Fruit fly (Drosophila melanogaster) whole organism, embryonic: ENCODE measurements around the gene GstD11.

ENCODE experiments used
- Awh ChIP-seq: fragments of 200-800 bp; sonication (Bioruptor generic); IDR thresholded peaks from 2 replicates; pipeline ENCODE4, ENCODE4 v1.3.6; 2022; ENCODE audit warnings: missing biosample characterization, missing genetic modification characterization
- BtbVII ChIP-seq: fragments of 200-800 bp; sonication (Bioruptor generic); optimal IDR thresholded peaks from 3 replicates; lab custom pipeline; 2017; ENCODE audit warnings: missing biosample characterization, mild to moderate bottlenecking, missing genetic modification characterization
- CG10267 ChIP-seq: fragments of 200-800 bp; sonication (Bioruptor generic); optimal IDR thresholded peaks from 2 replicates; lab custom pipeline; 2018; ENCODE audit warnings: missing biosample characterization, mild to moderate bottlenecking, missing genetic modification characterization, moderate library complexity
- CG10274 ChIP-seq: fragments of 200-800 bp; sonication (Bioruptor generic); optimal IDR thresholded peaks from 3 replicates; lab custom pipeline; 2017; ENCODE audit warnings: missing biosample characterization, mild to moderate bottlenecking, missing genetic modification characterization
- CG14965 ChIP-seq: fragments of 200-800 bp; sonication (Bioruptor generic); optimal IDR thresholded peaks from 2 replicates; lab custom pipeline; 2016; ENCODE audit warnings: missing biosample characterization, missing genetic modification characterization, borderline replicate concordance
- CG1602 ChIP-seq: fragments of 200-800 bp; sonication (Bioruptor generic); optimal IDR thresholded peaks from 3 replicates; lab custom pipeline; 2016; ENCODE audit warnings: missing biosample characterization, missing genetic modification characterization
- CG16815 ChIP-seq: fragments of 200-800 bp; sonication (Bioruptor generic); optimal IDR thresholded peaks from 3 replicates; lab custom pipeline; 2017; ENCODE audit warnings: missing biosample characterization, mild to moderate bottlenecking, missing genetic modification characterization
- CG17385 ChIP-seq: fragments of 200-800 bp; sonication (Bioruptor generic); optimal IDR thresholded peaks from 3 replicates; lab custom pipeline; 2018; ENCODE audit warnings: missing biosample characterization, mild to moderate bottlenecking, missing genetic modification characterization
- CG17829 ChIP-seq: fragments of 200-800 bp; optimal IDR thresholded peaks from 2 replicates; lab custom pipeline; 2019; ENCODE audit warnings: missing biosample characterization, mild to moderate bottlenecking, missing genetic modification characterization, moderate library complexity
- CG1792 ChIP-seq: fragments of 200-800 bp; sonication (Bioruptor generic); optimal IDR thresholded peaks from 2 replicates; lab custom pipeline; 2016; ENCODE audit warnings: missing biosample characterization, missing genetic modification characterization
- CG18011 ChIP-seq: fragments of 200-800 bp; sonication (Bioruptor generic); optimal IDR thresholded peaks from 2 replicates; lab custom pipeline; 2017; ENCODE audit warnings: missing biosample characterization, missing genetic modification characterization, mild to moderate bottlenecking, moderate library complexity, missing genotype
- CG2116 ChIP-seq: fragments of 200-800 bp; sonication (Bioruptor generic); optimal IDR thresholded peaks from 3 replicates; lab custom pipeline; 2018; ENCODE audit warnings: missing biosample characterization, mild to moderate bottlenecking, missing genetic modification characterization
- CG2120 ChIP-seq: fragments of 200-800 bp; sonication (Bioruptor generic); optimal IDR thresholded peaks from 3 replicates; lab custom pipeline; 2016; ENCODE audit warnings: missing biosample characterization, missing genetic modification characterization
- CG34376 ChIP-seq: fragments of 200-800 bp; sonication (Bioruptor generic); optimal IDR thresholded peaks from 2 replicates; lab custom pipeline; 2018; ENCODE audit warnings: missing biosample characterization, mild to moderate bottlenecking, missing genetic modification characterization
- CG4424 ChIP-seq: fragments of 200-800 bp; sonication (Bioruptor generic); optimal IDR thresholded peaks from 3 replicates; lab custom pipeline; 2016; ENCODE audit warnings: missing biosample characterization, missing genetic modification characterization
- CG6175 ChIP-seq: fragments of 200-800 bp; sonication (Bioruptor generic); IDR thresholded peaks from 3 replicates; pipeline ENCODE4 v1.3.6; 2022; ENCODE audit warnings: missing biosample characterization, missing genetic modification characterization
- CG7357 ChIP-seq: fragments of 200-800 bp; sonication (Bioruptor generic); IDR thresholded peaks from 3 replicates; pipeline ENCODE4 v1.3.6; 2022; ENCODE audit warnings: missing biosample characterization, missing genetic modification characterization
- CG7839 ChIP-seq: fragments of 200-800 bp; sonication (Bioruptor generic); optimal IDR thresholded peaks from 3 replicates; lab custom pipeline; 2018; ENCODE audit warnings: missing biosample characterization, mild to moderate bottlenecking, missing genetic modification characterization, moderate library complexity
- CG7963 ChIP-seq: fragments of 200-800 bp; sonication (Bioruptor generic); IDR thresholded peaks from 3 replicates; pipeline ENCODE4 v1.3.6; 2022; ENCODE audit warnings: missing biosample characterization, missing genetic modification characterization; ENCODE audit not compliant: partially characterized antibody
- CG9817 ChIP-seq: fragments of 200-800 bp; sonication (Bioruptor generic); optimal IDR thresholded peaks from 2 replicates; lab custom pipeline; 2018; ENCODE audit warnings: missing biosample characterization, mild to moderate bottlenecking, missing genetic modification characterization, moderate library complexity
- Camta ChIP-seq: fragments of 200-800 bp; sonication (Bioruptor generic); optimal IDR thresholded peaks from 2 replicates; lab custom pipeline; 2016; ENCODE audit warnings: missing biosample characterization, missing genetic modification characterization
- Dad ChIP-seq: fragments of 200-800 bp; sonication (Bioruptor generic); optimal IDR thresholded peaks from 3 replicates; lab custom pipeline; 2016; ENCODE audit warnings: missing biosample characterization, missing genetic modification characterization
- HLHmδ ChIP-seq: fragments of 200-800 bp; sonication (Bioruptor generic); optimal IDR thresholded peaks from 2 replicates; lab custom pipeline; 2018; ENCODE audit warnings: missing biosample characterization, mild to moderate bottlenecking, missing genetic modification characterization, moderate library complexity
- Hey ChIP-seq: fragments of 200-800 bp; sonication (Bioruptor generic); optimal IDR thresholded peaks from 3 replicates; lab custom pipeline; 2018; ENCODE audit warnings: missing biosample characterization, mild to moderate bottlenecking, missing genetic modification characterization
- Hr3 ChIP-seq: fragments of 200-800 bp; sonication (Bioruptor generic); optimal IDR thresholded peaks from 3 replicates; lab custom pipeline; 2016; ENCODE audit warnings: missing biosample characterization, missing genetic modification characterization
- Hr78 ChIP-seq, 2 experiments: fragments of 200-800 bp in 1 of 2; fragments of >200 bp in 1 of 2; sonication (Bioruptor generic) in 1 of 2; optimal IDR thresholded peaks; 2 replicates each; lab custom pipeline; 2017 to 2019; ENCODE audit warnings: missing biosample characterization in 2 of 2, missing genetic modification characterization in 2 of 2, mild to moderate bottlenecking in 1 of 2, moderate library complexity in 1 of 2
- Neu2 ChIP-seq: fragments of 200-800 bp; sonication (Bioruptor generic); optimal IDR thresholded peaks from 3 replicates; lab custom pipeline; 2016; ENCODE audit warnings: missing biosample characterization, missing genetic modification characterization, borderline replicate concordance
- Sin3A ChIP-seq: fragments of >200 bp; optimal IDR thresholded peaks from 2 replicates; lab custom pipeline; 2018
- Sry-β ChIP-seq: fragments of 200-800 bp; sonication (Bioruptor generic); optimal IDR thresholded peaks from 2 replicates; lab custom pipeline; 2018; ENCODE audit warnings: missing biosample characterization, mild to moderate bottlenecking, missing genetic modification characterization, moderate library complexity
- al ChIP-seq: fragments of 200-800 bp; sonication (Bioruptor generic); IDR thresholded peaks from 2 replicates; pipeline ENCODE4 v1.3.6; 2022; ENCODE audit warnings: missing biosample characterization, missing genetic modification characterization
- aop ChIP-seq: fragments of 200-800 bp; sonication (Bioruptor generic); IDR thresholded peaks from 2 replicates; pipeline ENCODE4 v1.3.6; 2022; ENCODE audit warnings: missing biosample characterization, missing genetic modification characterization
- ap ChIP-seq: fragments of 200-800 bp; sonication (Bioruptor generic); IDR thresholded peaks from 2 replicates; pipeline ENCODE4 v1.3.6; 2022; ENCODE audit warnings: missing biosample characterization, missing genetic modification characterization
- br ChIP-seq: fragments of >200 bp; optimal IDR thresholded peaks from 2 replicates; lab custom pipeline; 2017
- caup ChIP-seq: fragments of 200-800 bp; sonication (Bioruptor generic); optimal IDR thresholded peaks from 3 replicates; lab custom pipeline; 2017; ENCODE audit warnings: missing biosample characterization, mild to moderate bottlenecking, missing genetic modification characterization, moderate library complexity; ENCODE audit not compliant: severe bottlenecking
- chm ChIP-seq: fragments of 200-800 bp; sonication (Bioruptor generic); IDR thresholded peaks from 2 replicates; pipeline ENCODE4 v1.3.6; 2022; ENCODE audit warnings: missing biosample characterization, missing genetic modification characterization
- exex ChIP-seq: fragments of 200-800 bp; sonication (Bioruptor generic); optimal IDR thresholded peaks from 4 replicates; lab custom pipeline; 2018; ENCODE audit warnings: missing biosample characterization, mild to moderate bottlenecking, missing genetic modification characterization, moderate library complexity
- eyg ChIP-seq: fragments of 200-800 bp; sonication (Bioruptor generic); optimal IDR thresholded peaks from 3 replicates; lab custom pipeline; 2016; ENCODE audit warnings: missing biosample characterization, missing genetic modification characterization
- ftz-f1 ChIP-seq: fragments of 200-800 bp; sonication (Bioruptor generic); optimal IDR thresholded peaks from 2 replicates; lab custom pipeline; 2016; ENCODE audit warnings: missing biosample characterization, missing genetic modification characterization
- grn ChIP-seq: fragments of 200-800 bp; sonication (Bioruptor generic); optimal IDR thresholded peaks from 3 replicates; lab custom pipeline; 2017; ENCODE audit warnings: missing biosample characterization, missing genetic modification characterization
- gt ChIP-seq: fragments of 200-800 bp; sonication (Bioruptor generic); IDR thresholded peaks from 2 replicates; pipeline ENCODE4 v1.3.6; 2022; ENCODE audit warnings: missing biosample characterization, missing genetic modification characterization
- ken ChIP-seq: fragments of 200-800 bp; sonication (Bioruptor generic); IDR thresholded peaks from 3 replicates; pipeline ENCODE4 v1.3.6; 2022; ENCODE audit warnings: missing biosample characterization, missing genetic modification characterization
- kni ChIP-seq: fragments of 200-800 bp; sonication (Bioruptor generic); optimal IDR thresholded peaks from 3 replicates; lab custom pipeline; 2017; ENCODE audit warnings: mild to moderate bottlenecking, missing biosample characterization, missing genetic modification reagents, missing genetic modification characterization
- nom ChIP-seq: fragments of 200-800 bp; sonication (Bioruptor generic); optimal IDR thresholded peaks from 2 replicates; lab custom pipeline; 2017; ENCODE audit warnings: missing biosample characterization, missing genetic modification characterization, mild to moderate bottlenecking, moderate library complexity, missing genetic modification reagents
- oc ChIP-seq: fragments of 200-800 bp; sonication (Bioruptor generic); optimal IDR thresholded peaks from 2 replicates; lab custom pipeline; 2018; ENCODE audit warnings: missing biosample characterization, mild to moderate bottlenecking, missing genetic modification characterization, moderate library complexity
- pum ChIP-seq: fragments of 200-800 bp; sonication (Bioruptor generic); optimal IDR thresholded peaks from 2 replicates; lab custom pipeline; 2016; ENCODE audit warnings: missing biosample characterization, missing genetic modification characterization
- sc ChIP-seq, 3 experiments: fragments of >200 bp in 2 of 3; fragments of 200-800 bp in 1 of 3; sonication (Bioruptor generic) in 1 of 3; optimal IDR thresholded peaks; 2 replicates in 2 of 3; 3 replicates in 1 of 3; lab custom pipeline; 2017; ENCODE audit warnings: mild to moderate bottlenecking in 1 of 3, missing biosample characterization in 1 of 3, missing genetic modification characterization in 1 of 3, missing genetic modification reagents in 1 of 3
- ssp ChIP-seq: fragments of 200-800 bp; sonication (Bioruptor generic); IDR thresholded peaks from 2 replicates; pipeline ENCODE4 v1.3.6; 2022; ENCODE audit warnings: missing biosample characterization, missing genetic modification characterization
- tap ChIP-seq: fragments of 200-800 bp; optimal IDR thresholded peaks from 3 replicates; lab custom pipeline; 2019; ENCODE audit warnings: missing biosample characterization, mild to moderate bottlenecking, missing genetic modification characterization, moderate library complexity
- tio ChIP-seq: fragments of 200-800 bp; sonication (Bioruptor generic); optimal IDR thresholded peaks from 2 replicates; lab custom pipeline; 2017; ENCODE audit warnings: missing biosample characterization, missing genetic modification characterization, inconsistent platforms

GstD11 gene

dm6 chr3R:12406235-12407196, 23.4 kb downstream of the GstD11 start, which contains the start of gene CG5167 (continued):
- TF ChIP-seq CG10274 (GFP tag; lab: Kevin White, UChicago) (no peak), CG2120 (GFP tag; lab: Kevin White, UChicago) (peak; percentile 44), CG4424 (GFP tag; lab: Kevin White, UChicago) (peak; percentile 11), exex (tag; lab: Kevin White, UChicago) (peak; percentile 89), chm (GFP tag; lab: Robert Waterston, UW) (no peak; the same call in 1 of the 2 replicates), Awh (no peak), CG18011 (GFP tag; lab: Kevin White, UChicago) (no peak), gt (GFP tag; lab: Robert Waterston, UW) (no peak), ap (GFP tag; lab: Robert Waterston, UW) (no peak), Dad (GFP tag; lab: Kevin White, UChicago) (no peak), tap (tag; lab: Kevin White, UChicago) (peak; percentile 60), Sin3A (no peak), CG1602 (GFP tag; lab: Kevin White, UChicago) (no peak), CG17829 (tag; lab: Kevin White, UChicago) (peak; percentile 54), Hr3 (GFP tag; lab: Kevin White, UChicago) (no peak), nom (GFP tag; lab: Kevin White, UChicago) (peak; percentile 95), caup (GFP tag; lab: Kevin White, UChicago) (peak; percentile 6), oc (tag; lab: Kevin White, UChicago) (no peak), CG9817 (tag; lab: Kevin White, UChicago) (no peak), CG17385 (peak; percentile 23), grn (GFP tag; lab: Kevin White, UChicago) (peak; percentile 93), CG7357 (GFP tag; lab: Robert Waterston, UW) (no peak), aop (no peak), CG34376 (GFP tag; lab: Kevin White, UChicago) (peak; percentile 76), Neu2 (no peak), Camta (GFP tag; lab: Kevin White, UChicago) (peak; percentile 32), CG1792 (GFP tag; lab: Kevin White, UChicago) (no peak), CG7839 (tag; lab: Kevin White, UChicago) (peak; percentile 39), CG7963 (no peak), HLHmδ (no peak), ftz-f1 (GFP tag; lab: Kevin White, UChicago) (no peak), CG6175 (GFP tag; lab: Robert Waterston, UW) (no peak), kni (GFP tag; lab: Kevin White, UChicago) (no peak), Sry-β (GFP tag; lab: Kevin White, UChicago) (no peak), Hr78 (GFP tag; optimal IDR thresholded peaks at IDR 0.05; lab: Kevin White, UChicago) (no peak), Hey (no peak), sc (optimal IDR thresholded peaks at IDR 0.05; lab: Kevin White, UChicago) (no peak), sc (GFP tag; optimal IDR thresholded peaks at IDR 0.05; lab: Kevin White, UChicago) (no peak), ssp (GFP tag; lab: Robert Waterston, UW) (no peak), BtbVII (peak; percentile 63), eyg (no peak), CG14965 (GFP tag; lab: Kevin White, UChicago) (no peak), CG16815 (no peak), pum (GFP tag; lab: Kevin White, UChicago) (no peak), al (GFP tag; lab: Robert Waterston, UW) (no peak), CG10267 (tag; lab: Kevin White, UChicago) (peak; percentile 64), ken (GFP tag; lab: Robert Waterston, UW) (no peak), br (lab: Kevin White, UChicago) (no peak), tio (no peak), CG2116 (peak; percentile 43)
